Fruit fly (Drosophila melanogaster): ENCODE measurements around the gene CG9981.
A peak's percentile ranks its signal among the peaks of the same experiment; 100 is the strongest.

The CG9981 gene

dm6 chrX:16373541-16373940 is 31.4 kb downstream of the CG9981 start (continued):
- TF ChIP-seq Ets96B (tag; optimal IDR thresholded peaks at IDR 0.05): peak; percentile 40
- no peak for TF ChIP-seq CG1621 (tag; optimal IDR thresholded peaks at IDR 0.05)
- TF ChIP-seq achi (GFP tag; optimal IDR thresholded peaks at IDR 0.05): no peak
- TF ChIP-seq Hr38 (GFP tag; optimal IDR thresholded peaks at IDR 0.05): no peak
- TF ChIP-seq cyc (GFP tag; optimal IDR thresholded peaks at IDR 0.05): no peak
- peak; percentile 66 for TF ChIP-seq CG15336 (GFP tag; IDR thresholded peaks at IDR 0.05)
- TF ChIP-seq fd85E (GFP tag; optimal IDR thresholded peaks at IDR 0.05): no peak
- peak; percentile 39 for TF ChIP-seq dac (GFP tag; optimal IDR thresholded peaks at IDR 0.05)
- TF ChIP-seq Blimp-1 (GFP tag; optimal IDR thresholded peaks at IDR 0.05): no peak
- no peak for TF ChIP-seq Sox15 (GFP tag; optimal IDR thresholded peaks at IDR 0.05)
- TF ChIP-seq Hr4 (GFP tag; optimal IDR thresholded peaks at IDR 0.05): peak; percentile 39
- TF ChIP-seq esn (GFP tag; optimal IDR thresholded peaks at IDR 0.05): peak; percentile 16
- 0 out of 2 replicates have a peak, but pooled peaks have one; percentile 19 for TF ChIP-seq Gug (GFP tag; IDR thresholded peaks at IDR 0.05)
- no peak for TF ChIP-seq CG6854 (GFP tag; optimal IDR thresholded peaks at IDR 0.05)
- TF ChIP-seq CG31627 (GFP tag; optimal IDR thresholded peaks at IDR 0.05): no peak
- TF ChIP-seq Lpt (GFP tag; optimal IDR thresholded peaks at IDR 0.05): peak; percentile 63
- no peak for TF ChIP-seq CG3919 (GFP tag; optimal IDR thresholded peaks at IDR 0.05)
- TF ChIP-seq spab (GFP tag; optimal IDR thresholded peaks at IDR 0.05): no peak
- no peak for TF ChIP-seq CG16779 (tag; optimal IDR thresholded peaks at IDR 0.05)
- no peak for TF ChIP-seq fkh (GFP tag; optimal IDR thresholded peaks at IDR 0.05)
- TF ChIP-seq Sox102F (GFP tag; optimal IDR thresholded peaks at IDR 0.05): no peak
- TF ChIP-seq CG8632 (GFP tag; optimal IDR thresholded peaks at IDR 0.05): no peak
- TF ChIP-seq CG6792 (GFP tag; optimal IDR thresholded peaks at IDR 0.05): no peak
- TF ChIP-seq lz (GFP tag; optimal IDR thresholded peaks at IDR 0.05): no peak
- no peak for TF ChIP-seq ss (GFP tag; optimal IDR thresholded peaks at IDR 0.05)
- no peak for TF ChIP-seq OdsH (GFP tag; optimal IDR thresholded peaks at IDR 0.05)
- no peak for TF ChIP-seq Met (GFP tag; optimal IDR thresholded peaks at IDR 0.05)
- no peak for TF ChIP-seq CG11902 (GFP tag; optimal IDR thresholded peaks at IDR 0.05)
- no peak for TF ChIP-seq Eip93F (GFP tag; optimal IDR thresholded peaks at IDR 0.05)

DNA sequence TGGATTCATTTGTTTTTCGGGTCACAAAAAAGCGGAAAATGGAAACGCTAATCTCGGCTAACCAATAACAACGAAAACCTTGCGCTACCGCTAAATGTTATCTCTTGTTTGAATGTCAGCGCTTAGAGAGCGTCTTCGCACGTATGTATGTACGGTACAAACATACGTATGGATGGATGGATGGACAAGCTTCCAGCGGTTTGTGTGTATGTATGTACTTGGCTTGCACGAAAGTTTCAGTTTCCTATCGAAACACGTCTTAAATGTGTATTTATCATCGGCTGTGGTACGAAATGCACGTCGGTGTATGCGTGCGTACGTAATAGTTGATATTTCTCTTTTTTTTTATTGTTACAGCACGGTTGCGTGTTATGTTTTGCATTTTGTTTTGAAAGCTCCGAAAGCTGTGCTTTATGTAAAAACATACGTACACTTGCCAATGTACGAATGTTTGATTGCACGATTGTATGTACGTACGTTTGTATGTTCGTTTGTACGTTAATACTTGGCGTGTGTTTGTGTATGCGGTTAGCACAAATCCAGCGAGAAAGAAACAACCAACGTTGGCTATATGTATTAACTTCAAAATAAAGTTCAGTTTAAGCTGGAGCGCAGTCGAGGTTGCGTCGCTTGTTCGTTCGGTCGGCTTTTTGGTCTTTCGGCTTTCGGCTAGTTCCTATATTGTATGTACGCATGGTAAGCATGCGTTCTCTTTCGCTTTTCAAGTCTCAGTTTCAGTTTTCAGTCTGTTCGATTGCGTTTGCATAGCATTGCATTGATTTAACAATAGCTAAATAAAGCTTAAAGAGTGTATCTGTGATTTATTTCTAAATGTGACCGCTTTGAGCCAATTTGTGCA is 32.2 kb downstream of the CG9981 start, which contains the start of gene Fur2:
Gene Fur2 (plus strand): TSS at position 595 of the 859 bp plus-strand sequence.
- TF ChIP-seq CG15336 (GFP tag; IDR thresholded peaks at IDR 0.05): peak; percentile 37; the same call in 1 of the 2 replicates
- TF ChIP-seq Sox102F (GFP tag; optimal IDR thresholded peaks at IDR 0.05): no peak
- no peak for TF ChIP-seq Sox14 (GFP tag; optimal IDR thresholded peaks at IDR 0.05)
- no peak for TF ChIP-seq CG1621 (tag; optimal IDR thresholded peaks at IDR 0.05)
- TF ChIP-seq CG8119 (GFP tag; IDR thresholded peaks at IDR 0.05): peak; percentile 50; the same call in 1 of the 3 replicates
- peak; percentile 61 for TF ChIP-seq CG6276 (GFP tag; optimal IDR thresholded peaks at IDR 0.05)
- peak; percentile 61 for TF ChIP-seq vri (GFP tag; optimal IDR thresholded peaks at IDR 0.05)
- no peak for TF ChIP-seq OdsH (GFP tag; optimal IDR thresholded peaks at IDR 0.05)
- no peak for TF ChIP-seq CG31627 (GFP tag; optimal IDR thresholded peaks at IDR 0.05)
- no peak for TF ChIP-seq CG6792 (GFP tag; optimal IDR thresholded peaks at IDR 0.05)
- no peak for TF ChIP-seq Hr38 (GFP tag; optimal IDR thresholded peaks at IDR 0.05)
- no peak for TF ChIP-seq Ets21C (GFP tag; optimal IDR thresholded peaks at IDR 0.05)
- no peak for TF ChIP-seq Eip93F (GFP tag; optimal IDR thresholded peaks at IDR 0.05)
- TF ChIP-seq CG6854 (GFP tag; optimal IDR thresholded peaks at IDR 0.05): no peak
- TF ChIP-seq ss (GFP tag; optimal IDR thresholded peaks at IDR 0.05): peak; percentile 46 to 83
- no peak for TF ChIP-seq CG6163 (GFP tag; IDR thresholded peaks at IDR 0.05)
- TF ChIP-seq Met (GFP tag; optimal IDR thresholded peaks at IDR 0.05): no peak
- TF ChIP-seq Lpt (GFP tag; optimal IDR thresholded peaks at IDR 0.05): no peak
- no peak for TF ChIP-seq CG32006 (GFP tag; optimal IDR thresholded peaks at IDR 0.05)
- no peak for TF ChIP-seq CG3032 (tag; optimal IDR thresholded peaks at IDR 0.05)
- peak; percentile 25 for TF ChIP-seq CG6808 (GFP tag; optimal IDR thresholded peaks at IDR 0.05)
- TF ChIP-seq CG10631 (GFP tag; optimal IDR thresholded peaks at IDR 0.05): no peak
- no peak for TF ChIP-seq esn (GFP tag; optimal IDR thresholded peaks at IDR 0.05)
- no peak for TF ChIP-seq CG4318 (GFP tag; optimal IDR thresholded peaks at IDR 0.05)
